Fruit fly (Drosophila melanogaster) whole organism, prepupa: ENCODE measurements around the gene CG31274.

Experiments used
- Blimp-1 ChIP-seq: fragments of 200-800 bp; sonication (Bioruptor generic); optimal IDR thresholded peaks from 3 replicates; lab custom pipeline; 2017; ENCODE audit warnings: missing biosample characterization, missing genetic modification characterization, mild to moderate bottlenecking, moderate library complexity, missing genetic modification reagents
- CG10631 ChIP-seq: fragments of 200-800 bp; sonication (Bioruptor generic); optimal IDR thresholded peaks from 2 replicates; lab custom pipeline; 2016; ENCODE audit warnings: missing biosample characterization, missing genetic modification characterization
- CG10669 ChIP-seq: fragments of 200-800 bp; sonication (Bioruptor generic); optimal IDR thresholded peaks from 3 replicates; lab custom pipeline; 2018; ENCODE audit warnings: missing biosample characterization, mild to moderate bottlenecking, missing genetic modification characterization, moderate library complexity
- CG11294 ChIP-seq: fragments of 200-800 bp; sonication (Bioruptor generic); IDR thresholded peaks from 2 replicates; pipeline ENCODE4 v1.3.6; 2022; ENCODE audit warnings: missing biosample characterization, missing genetic modification characterization
- CG15336 ChIP-seq: fragments of 200-800 bp; sonication (Bioruptor generic); IDR thresholded peaks from 2 replicates; pipeline ENCODE4 v1.3.6; 2022; ENCODE audit warnings: missing biosample characterization, missing genetic modification characterization
- CG1621 ChIP-seq: fragments of 200-800 bp; sonication (Bioruptor generic); optimal IDR thresholded peaks from 3 replicates; lab custom pipeline; 2018; ENCODE audit warnings: missing biosample characterization, mild to moderate bottlenecking, missing genetic modification characterization
- CG16779 ChIP-seq: fragments of 200-800 bp; sonication (Bioruptor generic); optimal IDR thresholded peaks from 3 replicates; lab custom pipeline; 2017; ENCODE audit warnings: missing biosample characterization, mild to moderate bottlenecking, missing genetic modification characterization
- CG3032 ChIP-seq: fragments of 200-800 bp; optimal IDR thresholded peaks from 2 replicates; lab custom pipeline; 2019; ENCODE audit warnings: missing biosample characterization, mild to moderate bottlenecking, missing genetic modification characterization, moderate library complexity
- CG31627 ChIP-seq: fragments of 200-800 bp; sonication (Bioruptor generic); optimal IDR thresholded peaks from 3 replicates; lab custom pipeline; 2016; ENCODE audit warnings: missing biosample characterization, missing genetic modification characterization
- CG3919 ChIP-seq: fragments of 200-800 bp; sonication (Bioruptor generic); optimal IDR thresholded peaks from 3 replicates; lab custom pipeline; 2016; ENCODE audit warnings: missing biosample characterization, missing genetic modification characterization
- CG4318 ChIP-seq: fragments of 200-800 bp; sonication (Bioruptor generic); optimal IDR thresholded peaks from 3 replicates; lab custom pipeline; 2017; ENCODE audit warnings: missing biosample characterization, mild to moderate bottlenecking, missing genetic modification characterization
- CG6163 ChIP-seq: fragments of 200-800 bp; sonication (Bioruptor generic); IDR thresholded peaks from 3 replicates; pipeline ENCODE4 v1.3.6; 2022; ENCODE audit warnings: missing biosample characterization, missing genetic modification characterization
- CG6792 ChIP-seq: fragments of 200-800 bp; sonication (Bioruptor generic); optimal IDR thresholded peaks from 3 replicates; lab custom pipeline; 2016; ENCODE audit warnings: missing biosample characterization, missing genetic modification characterization
- CG6808 ChIP-seq: fragments of 200-800 bp; sonication (Bioruptor generic); optimal IDR thresholded peaks from 3 replicates; lab custom pipeline; 2017; ENCODE audit warnings: missing biosample characterization, missing genetic modification characterization, mild to moderate bottlenecking, moderate library complexity, missing genetic modification reagents
- CG6854 ChIP-seq: fragments of 200-800 bp; sonication (Bioruptor generic); optimal IDR thresholded peaks from 2 replicates; lab custom pipeline; 2017; ENCODE audit warnings: missing biosample characterization, mild to moderate bottlenecking, missing genetic modification characterization
- CG8119 ChIP-seq: fragments of 200-800 bp; sonication (Bioruptor generic); IDR thresholded peaks from 3 replicates; pipeline ENCODE4 v1.3.6; 2022; ENCODE audit warnings: missing biosample characterization, missing genetic modification characterization
- CG8319 ChIP-seq: fragments of 200-800 bp; sonication (Bioruptor generic); optimal IDR thresholded peaks from 3 replicates; lab custom pipeline; 2016; ENCODE audit warnings: missing biosample characterization, missing genetic modification characterization
- CG8632 ChIP-seq: fragments of 200-800 bp; sonication (Bioruptor generic); optimal IDR thresholded peaks from 3 replicates; lab custom pipeline; 2016; ENCODE audit warnings: missing biosample characterization, missing genetic modification characterization
- CG9139 ChIP-seq: fragments of 200-800 bp; sonication (Bioruptor generic); optimal IDR thresholded peaks from 3 replicates; lab custom pipeline; 2017; ENCODE audit warnings: missing biosample characterization, mild to moderate bottlenecking, missing genetic modification characterization
- Ets21C ChIP-seq: fragments of 200-800 bp; sonication (Bioruptor generic); optimal IDR thresholded peaks from 3 replicates; lab custom pipeline; 2016; ENCODE audit warnings: missing biosample characterization, missing genetic modification characterization
- Ets96B ChIP-seq: fragments of 200-800 bp; optimal IDR thresholded peaks from 2 replicates; lab custom pipeline; 2019; ENCODE audit warnings: missing biosample characterization, mild to moderate bottlenecking, missing genetic modification characterization, moderate library complexity
- Hr38 ChIP-seq: sonication (Bioruptor generic); optimal IDR thresholded peaks from 2 replicates; lab custom pipeline; 2016; ENCODE audit warnings: missing biosample characterization, missing genetic modification characterization
- Hr39 ChIP-seq: fragments of 200-800 bp; sonication (Bioruptor generic); optimal IDR thresholded peaks from 2 replicates; lab custom pipeline; 2016; ENCODE audit warnings: missing biosample characterization, missing genetic modification characterization
- Hr4 ChIP-seq: fragments of 200-800 bp; sonication (Bioruptor generic); optimal IDR thresholded peaks from 3 replicates; lab custom pipeline; 2016; ENCODE audit warnings: missing biosample characterization, missing genetic modification characterization
- Lpt ChIP-seq: fragments of 200-800 bp; sonication (Bioruptor generic); optimal IDR thresholded peaks from 3 replicates; lab custom pipeline; 2016; ENCODE audit warnings: missing biosample characterization, missing genetic modification characterization
- Met ChIP-seq: fragments of 200-800 bp; sonication (Bioruptor generic); optimal IDR thresholded peaks from 3 replicates; lab custom pipeline; 2016; ENCODE audit warnings: missing biosample characterization, missing genetic modification characterization
- Smox ChIP-seq: fragments of 200-800 bp; sonication (Bioruptor generic); optimal IDR thresholded peaks from 3 replicates; lab custom pipeline; 2016; ENCODE audit warnings: missing biosample characterization, missing genetic modification characterization
- achi ChIP-seq: fragments of 200-800 bp; sonication (Bioruptor generic); optimal IDR thresholded peaks from 3 replicates; lab custom pipeline; 2016; ENCODE audit warnings: missing biosample characterization, missing genetic modification characterization
- acj6 ChIP-seq: fragments of 200-800 bp; sonication (Bioruptor generic); optimal IDR thresholded peaks from 3 replicates; lab custom pipeline; 2016; ENCODE audit warnings: missing biosample characterization, missing genetic modification characterization
- dsx ChIP-seq: fragments of 200-800 bp; optimal IDR thresholded peaks from 3 replicates; lab custom pipeline; 2019; ENCODE audit warnings: missing biosample characterization, mild to moderate bottlenecking, missing genetic modification characterization, moderate library complexity; ENCODE audit not compliant: poor library complexity, severe bottlenecking
- eg ChIP-seq: fragments of 200-800 bp; sonication (Bioruptor generic); IDR thresholded peaks from 3 replicates; pipeline ENCODE4 v1.3.6; 2022; ENCODE audit warnings: missing biosample characterization, missing genetic modification characterization
- fd59A ChIP-seq: fragments of 200-800 bp; sonication (Bioruptor generic); optimal IDR thresholded peaks from 2 replicates; lab custom pipeline; 2017; ENCODE audit warnings: missing biosample characterization, mild to moderate bottlenecking, missing genetic modification characterization, missing genetic modification reagents
- fd85E ChIP-seq: fragments of 200-800 bp; sonication (Bioruptor generic); optimal IDR thresholded peaks from 3 replicates; lab custom pipeline; 2016; ENCODE audit warnings: missing biosample characterization, missing genetic modification characterization
- fkh ChIP-seq: fragments of 200-800 bp; sonication (Bioruptor generic); optimal IDR thresholded peaks from 3 replicates; lab custom pipeline; 2017; ENCODE audit warnings: missing biosample characterization, mild to moderate bottlenecking, missing genetic modification characterization, moderate library complexity
- lz ChIP-seq: fragments of 200-800 bp; sonication (Bioruptor generic); optimal IDR thresholded peaks from 3 replicates; lab custom pipeline; 2016; ENCODE audit warnings: missing biosample characterization, missing genetic modification characterization
- net ChIP-seq: fragments of 200-800 bp; sonication (Bioruptor generic); optimal IDR thresholded peaks from 3 replicates; lab custom pipeline; 2016; ENCODE audit warnings: missing biosample characterization, missing genetic modification characterization
- svp ChIP-seq: fragments of 200-800 bp; sonication (Bioruptor generic); peaks from one replicate; lab custom pipeline; 2016; ENCODE audit warnings: missing biosample characterization, missing genetic modification characterization
- topi ChIP-seq: fragments of 200-800 bp; sonication (Bioruptor generic); optimal IDR thresholded peaks from 3 replicates; lab custom pipeline; 2016; ENCODE audit warnings: missing biosample characterization, missing genetic modification characterization
- vri ChIP-seq: fragments of 200-800 bp; sonication (Bioruptor generic); optimal IDR thresholded peaks from 3 replicates; lab custom pipeline; 2016; ENCODE audit warnings: missing biosample characterization, mild to moderate bottlenecking, missing genetic modification characterization

Gene CG31274

DNA sequence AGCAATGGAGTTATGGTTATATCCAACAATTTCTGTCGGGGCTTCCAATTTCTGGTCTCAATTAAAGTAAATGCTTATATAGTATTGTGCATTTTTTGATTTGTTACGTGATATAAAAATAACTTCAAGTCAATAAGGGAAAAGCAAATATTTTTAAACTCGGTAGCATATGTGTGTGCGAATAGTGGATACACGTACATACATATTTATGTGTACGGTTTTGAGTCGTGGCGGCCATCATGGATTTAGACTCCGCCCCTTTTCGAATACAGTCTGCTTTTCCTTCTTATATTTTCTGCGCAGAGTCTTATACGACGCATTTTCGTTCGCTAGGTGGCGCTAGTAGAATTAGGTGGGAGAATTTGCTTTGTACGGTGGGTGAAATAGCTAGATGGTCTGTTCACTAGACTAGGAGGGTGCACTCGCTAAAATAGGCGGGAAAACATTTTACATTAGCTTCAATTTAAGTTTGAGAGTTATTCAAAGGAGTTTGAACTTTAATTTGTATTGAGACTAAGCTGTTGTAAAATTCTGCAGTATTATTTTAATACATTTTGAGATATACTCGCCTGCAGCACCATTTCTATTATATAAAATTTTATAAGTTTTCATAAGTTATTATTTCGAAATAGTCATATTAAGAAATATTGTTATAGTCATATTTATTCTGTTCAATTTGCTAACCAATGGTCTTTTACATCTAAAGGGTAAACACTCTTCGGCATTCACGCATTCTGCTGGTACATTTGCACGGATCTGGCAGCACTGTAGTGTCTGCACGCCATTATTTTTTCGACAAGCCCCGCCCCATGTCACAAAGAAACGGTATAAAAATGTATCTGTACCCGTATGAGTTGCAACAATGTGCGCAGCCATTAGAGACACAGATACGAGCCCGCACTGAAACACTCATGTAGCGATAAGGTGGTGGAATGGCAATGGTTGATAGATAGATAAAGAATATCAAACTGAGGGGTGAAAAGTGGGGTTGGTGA is 23.2 kb upstream of the CG31274 start (continued):
- TF ChIP-seq topi = peak; percentile 39
- peak; percentile 83 for TF ChIP-seq CG1621 (tag; lab: Kevin White, UChicago)
- no peak for TF ChIP-seq net
- TF ChIP-seq fkh (GFP tag; lab: Kevin White, UChicago) = no peak
- peak; percentile 57 for TF ChIP-seq CG10631 (GFP tag; lab: Kevin White, UChicago)
- no peak for TF ChIP-seq CG6854
- no peak for TF ChIP-seq CG8119
- no peak for TF ChIP-seq Hr39
- no peak for TF ChIP-seq fd59A (GFP tag; lab: Kevin White, UChicago)
- TF ChIP-seq vri (GFP tag; lab: Kevin White, UChicago) = no peak

DNA sequence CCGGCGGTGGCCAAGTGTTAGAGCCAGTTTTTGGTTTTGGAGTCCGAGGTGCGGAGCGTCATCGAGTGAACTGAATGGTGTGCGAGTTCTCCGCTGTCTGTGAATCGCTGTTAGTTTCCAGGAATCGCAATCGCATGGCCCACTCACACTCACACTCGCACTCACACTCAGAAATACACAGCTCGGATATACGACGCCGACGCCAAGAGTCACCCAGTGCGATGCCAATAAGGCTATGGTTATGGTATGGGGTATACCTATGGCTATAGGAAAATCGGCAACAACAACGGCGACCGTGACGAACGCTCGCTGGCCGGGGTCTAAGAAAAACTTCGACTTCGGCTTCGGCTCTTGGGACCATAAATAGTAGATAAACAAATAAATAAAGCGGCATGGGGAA is 20.7 kb upstream of the CG31274 start, which contains the start of gene Abd-B:
Gene Abd-B, minus strand, starts transcription at position 101 of the 400 bp plus-strand sequence.
- TF ChIP-seq Blimp-1 (no peak), CG8632 (no peak), CG6163 (GFP tag; lab: Robert Waterston, UW) (no peak), CG6792 (GFP tag; lab: Kevin White, UChicago) (no peak), svp (GFP tag; lab: Kevin White, UChicago) (no peak), CG16779 (tag; lab: Kevin White, UChicago) (no peak), CG4318 (GFP tag; lab: Kevin White, UChicago) (no peak), Hr38 (no peak), CG1621 (tag; lab: Kevin White, UChicago) (no peak), CG3919 (GFP tag; lab: Kevin White, UChicago) (no peak)

DNA sequence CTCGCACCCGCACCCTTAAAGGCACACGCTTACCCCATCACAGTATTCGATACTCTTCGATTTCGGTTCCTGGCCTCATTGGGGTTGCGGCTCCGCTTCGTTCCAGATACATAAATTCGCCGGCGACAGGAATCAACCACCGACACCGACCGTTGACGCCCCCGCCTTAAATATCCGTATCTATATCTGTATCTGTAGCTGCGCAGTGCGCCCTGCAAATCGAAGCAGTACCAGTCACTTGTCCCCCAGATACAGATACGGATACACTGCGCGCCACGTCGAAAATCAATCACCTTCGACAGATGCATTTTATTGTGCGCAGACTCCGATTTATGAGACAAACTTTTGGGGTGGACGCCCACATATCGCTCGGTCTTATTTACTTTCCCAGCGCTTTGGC is 20.2 kb upstream of the CG31274 start:
- no peak for TF ChIP-seq CG8319
- no peak for TF ChIP-seq CG3032 (tag; lab: Kevin White, UChicago)
- TF ChIP-seq Met (GFP tag; lab: Kevin White, UChicago) = no peak
- TF ChIP-seq acj6 (GFP tag; lab: Kevin White, UChicago) = no peak
- no peak for TF ChIP-seq CG31627
- TF ChIP-seq lz = no peak
- no peak for TF ChIP-seq dsx (GFP tag; lab: Kevin White, UChicago)
- no peak for TF ChIP-seq achi (GFP tag; lab: Kevin White, UChicago)
- no peak for TF ChIP-seq CG10669
- no peak for TF ChIP-seq CG10631 (GFP tag; lab: Kevin White, UChicago)
- TF ChIP-seq Ets21C (GFP tag; lab: Kevin White, UChicago) = no peak
- no peak for TF ChIP-seq Lpt (GFP tag; lab: Kevin White, UChicago)

DNA sequence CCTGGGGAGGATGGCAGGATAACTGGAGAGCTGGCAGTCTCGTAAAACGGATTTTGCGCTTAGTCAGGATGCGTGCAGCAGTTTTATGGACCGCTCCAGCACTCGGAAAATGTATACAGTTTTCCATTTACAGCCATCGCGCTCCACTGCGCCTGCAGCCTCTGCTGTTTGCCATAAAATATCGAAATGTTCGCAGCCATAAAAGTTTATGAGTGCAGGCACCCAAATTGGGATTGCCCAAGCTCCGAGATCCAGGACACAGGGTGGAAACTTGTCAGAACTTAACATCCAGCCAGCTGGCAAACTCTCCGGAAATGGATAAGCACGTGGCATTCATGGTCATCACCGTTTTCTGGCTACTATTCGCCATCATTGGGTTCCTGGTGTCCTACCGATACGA is 17.9 kb upstream of the CG31274 start, which contains the start of gene VhaM9.7-d:
Gene VhaM9.7-d, plus strand, starts transcription at position 301 of the 400 bp plus-strand sequence.
- TF ChIP-seq Smox (no peak), net (no peak), CG3032 (tag; lab: Kevin White, UChicago) (no peak), CG6163 (GFP tag; lab: Robert Waterston, UW) (no peak), CG9139 (GFP tag; lab: Kevin White, UChicago) (no peak), Ets96B (tag; lab: Kevin White, UChicago) (no peak), CG31627 (no peak), CG15336 (no peak), CG8119 (no peak), Hr38 (no peak), CG8319 (no peak), CG11294 (GFP tag; lab: Robert Waterston, UW) (no peak), eg (GFP tag; lab: Robert Waterston, UW) (no peak), CG6808 (GFP tag; lab: Kevin White, UChicago) (no peak), Hr4 (no peak), fd85E (no peak)
